Fruit fly (Drosophila melanogaster) whole organism, embryonic: ENCODE data around the gene CG14961.

Experiments used
- BEAF-32 ChIP-seq: fragments of 200-800 bp; sonication (Bioruptor generic); optimal IDR thresholded peaks from 3 replicates; lab custom pipeline; 2017; ENCODE audit warnings: missing biosample characterization, missing genetic modification characterization, mild to moderate bottlenecking, moderate library complexity, missing genetic modification reagents
- CG10147 ChIP-seq: fragments of 200-800 bp; sonication (Bioruptor generic); optimal IDR thresholded peaks from 2 replicates; lab custom pipeline; 2019; ENCODE audit warnings: missing biosample characterization, mild to moderate bottlenecking, missing genetic modification characterization, moderate library complexity
- CG1024 ChIP-seq: fragments of 200-800 bp; sonication (Bioruptor generic); IDR thresholded peaks from 2 replicates; pipeline ENCODE4 v1.3.6; 2022; ENCODE audit warnings: missing biosample characterization, missing genetic modification characterization
- CG10321 ChIP-seq: fragments of 200-800 bp; sonication (Bioruptor generic); IDR thresholded peaks from 2 replicates; pipeline ENCODE4 v1.3.6; 2022; ENCODE audit warnings: missing biosample characterization, missing genetic modification characterization
- CG10366 ChIP-seq: fragments of 200-800 bp; sonication (Bioruptor generic); IDR thresholded peaks from 2 replicates; pipeline ENCODE4 v1.3.6; 2022; ENCODE audit warnings: missing biosample characterization, missing genetic modification characterization
- CG10431 ChIP-seq: fragments of 200-800 bp; sonication (Bioruptor generic); optimal IDR thresholded peaks from 3 replicates; lab custom pipeline; 2018; ENCODE audit warnings: missing biosample characterization, mild to moderate bottlenecking, missing genetic modification characterization
- CG10979 ChIP-seq: fragments of 200-800 bp; sonication (Bioruptor generic); optimal IDR thresholded peaks from 2 replicates; lab custom pipeline; 2018; ENCODE audit warnings: missing biosample characterization, mild to moderate bottlenecking, missing genetic modification characterization, moderate library complexity
- CG11456 ChIP-seq: fragments of 200-800 bp; sonication (Bioruptor generic); IDR thresholded peaks from 3 replicates; pipeline ENCODE4 v1.3.6; 2022; ENCODE audit warnings: missing biosample characterization, missing genetic modification characterization
- CG11723 ChIP-seq: fragments of 200-800 bp; sonication (Bioruptor generic); optimal IDR thresholded peaks from 2 replicates; lab custom pipeline; 2017; ENCODE audit warnings: missing biosample characterization, mild to moderate bottlenecking, missing genetic modification characterization
- CG12391 ChIP-seq: fragments of 200-800 bp; sonication (Bioruptor generic); optimal IDR thresholded peaks from 3 replicates; lab custom pipeline; 2018; ENCODE audit warnings: missing biosample characterization, mild to moderate bottlenecking, missing genetic modification characterization, moderate library complexity
- CG12659 ChIP-seq: fragments of 200-800 bp; sonication (Bioruptor generic); optimal IDR thresholded peaks from 3 replicates; lab custom pipeline; 2017; ENCODE audit warnings: mild to moderate bottlenecking, missing biosample characterization, missing genetic modification reagents, missing genetic modification characterization
- CG13296 ChIP-seq: fragments of 200-800 bp; sonication (Bioruptor generic); optimal IDR thresholded peaks from 3 replicates; lab custom pipeline; 2018; ENCODE audit warnings: missing biosample characterization, mild to moderate bottlenecking, missing genetic modification characterization
- CG14965 ChIP-seq: fragments of 200-800 bp; sonication (Bioruptor generic); optimal IDR thresholded peaks from 2 replicates; lab custom pipeline; 2016; ENCODE audit warnings: missing biosample characterization, missing genetic modification characterization, borderline replicate concordance
- CG15073 ChIP-seq: fragments of 200-800 bp; sonication (Bioruptor generic); optimal IDR thresholded peaks from 2 replicates; lab custom pipeline; 2016; ENCODE audit warnings: missing biosample characterization, missing genetic modification characterization
- CG15514 ChIP-seq: fragments of 200-800 bp; sonication (Bioruptor generic); optimal IDR thresholded peaks from 3 replicates; lab custom pipeline; 2017; ENCODE audit warnings: missing biosample characterization, missing genetic modification characterization, mild to moderate bottlenecking, moderate library complexity, missing genetic modification reagents
- CG17328 ChIP-seq: fragments of 200-800 bp; sonication (Bioruptor generic); IDR thresholded peaks from 2 replicates; pipeline ENCODE4 v1.3.6; 2022; ENCODE audit warnings: missing biosample characterization, missing genetic modification characterization
- CG17568 ChIP-seq: fragments of 200-800 bp; sonication (Bioruptor generic); optimal IDR thresholded peaks from 2 replicates; lab custom pipeline; 2018; ENCODE audit warnings: missing biosample characterization, mild to moderate bottlenecking, missing genetic modification characterization, moderate library complexity
- CG17829 ChIP-seq: fragments of 200-800 bp; optimal IDR thresholded peaks from 2 replicates; lab custom pipeline; 2019; ENCODE audit warnings: missing biosample characterization, mild to moderate bottlenecking, missing genetic modification characterization, moderate library complexity
- CG18619 ChIP-seq: fragments of 200-800 bp; sonication (Bioruptor generic); optimal IDR thresholded peaks from 3 replicates; lab custom pipeline; 2017; ENCODE audit warnings: missing biosample characterization, mild to moderate bottlenecking, missing genetic modification characterization
- CG2120 ChIP-seq: fragments of 200-800 bp; sonication (Bioruptor generic); optimal IDR thresholded peaks from 3 replicates; lab custom pipeline; 2016; ENCODE audit warnings: missing biosample characterization, missing genetic modification characterization
- CG3163 ChIP-seq: fragments of 200-800 bp; sonication (Bioruptor generic); optimal IDR thresholded peaks from 3 replicates; lab custom pipeline; 2016; ENCODE audit warnings: missing biosample characterization, missing genetic modification characterization
- CG34422 ChIP-seq: fragments of 200-800 bp; sonication (Bioruptor generic); IDR thresholded peaks from 3 replicates; pipeline ENCODE4 v1.3.6; 2022; ENCODE audit warnings: missing biosample characterization, missing genetic modification characterization
- CG6272 ChIP-seq: fragments of 200-800 bp; sonication (Bioruptor generic); IDR thresholded peaks from 2 replicates; pipeline ENCODE4 v1.3.6; 2022; ENCODE audit warnings: missing biosample characterization, missing genetic modification characterization
- Dip3 ChIP-seq: fragments of 200-800 bp; sonication (Bioruptor generic); optimal IDR thresholded peaks from 3 replicates; lab custom pipeline; 2016; ENCODE audit warnings: missing biosample characterization, missing genetic modification characterization
- Elba2 ChIP-seq: fragments of 200-800 bp; sonication (Bioruptor generic); optimal IDR thresholded peaks from 3 replicates; lab custom pipeline; 2016; ENCODE audit warnings: missing biosample characterization, missing genetic modification characterization
- Ets97D ChIP-seq: fragments of 200-800 bp; sonication (Bioruptor generic); optimal IDR thresholded peaks from 3 replicates; lab custom pipeline; 2016; ENCODE audit warnings: missing biosample characterization, missing genetic modification characterization
- HLH3B ChIP-seq: fragments of 200-800 bp; sonication (Bioruptor generic); IDR thresholded peaks from 2 replicates; pipeline ENCODE4 v1.3.6; 2022; ENCODE audit warnings: missing biosample characterization, missing genetic modification characterization
- Hr39 ChIP-seq: fragments of >200 bp; optimal IDR thresholded peaks from 2 replicates; lab custom pipeline; 2017
- MESR4 ChIP-seq: fragments of 200-800 bp; sonication (Bioruptor generic); optimal IDR thresholded peaks from 2 replicates; lab custom pipeline; 2018; ENCODE audit warnings: missing biosample characterization, mild to moderate bottlenecking, missing genetic modification characterization, moderate library complexity
- Stat92E ChIP-seq, 3 experiments: fragments of >200 bp in 2 of 3; fragments of 200-800 bp in 1 of 3; sonication (Bioruptor generic) in 1 of 3; optimal IDR thresholded peaks; 2 replicates each; lab custom pipeline; 2017 to 2019; ENCODE audit warnings: missing biosample characterization in 3 of 3, missing genetic modification characterization in 3 of 3, mild to moderate bottlenecking in 1 of 3, moderate library complexity in 1 of 3
- TFAM ChIP-seq: fragments of 200-800 bp; sonication (Bioruptor generic); optimal IDR thresholded peaks from 2 replicates; lab custom pipeline; 2017; ENCODE audit warnings: missing biosample characterization, missing genetic modification characterization, inconsistent platforms
- Taf1 ChIP-seq: fragments of 200-800 bp; sonication (Bioruptor generic); IDR thresholded peaks from 2 replicates; pipeline ENCODE4 v1.3.6; 2022; ENCODE audit warnings: missing biosample characterization, missing genetic modification characterization
- ab ChIP-seq: fragments of 200-800 bp; sonication (Bioruptor generic); optimal IDR thresholded peaks from 2 replicates; lab custom pipeline; 2016; ENCODE audit warnings: missing biosample characterization, missing genetic modification characterization
- ap ChIP-seq: fragments of 200-800 bp; sonication (Bioruptor generic); IDR thresholded peaks from 2 replicates; pipeline ENCODE4 v1.3.6; 2022; ENCODE audit warnings: missing biosample characterization, missing genetic modification characterization
- bbx ChIP-seq: fragments of 200-800 bp; sonication (Bioruptor generic); IDR thresholded peaks from 2 replicates; pipeline ENCODE4 v1.3.6; 2022; ENCODE audit warnings: missing biosample characterization, missing genetic modification characterization; ENCODE audit not compliant: partially characterized antibody
- cg ChIP-seq: fragments of 200-800 bp; sonication (Bioruptor generic); optimal IDR thresholded peaks from 3 replicates; lab custom pipeline; 2019; ENCODE audit warnings: missing biosample characterization, mild to moderate bottlenecking, missing genetic modification characterization, moderate library complexity
- chif ChIP-seq, 2 experiments: fragments of 200-800 bp; sonication (Bioruptor generic); optimal IDR thresholded peaks; 3 replicates each; lab custom pipeline; 2016; ENCODE audit warnings: missing biosample characterization in 2 of 2, missing genetic modification characterization in 2 of 2
- gro ChIP-seq: fragments of 200-800 bp; sonication (Bioruptor generic); optimal IDR thresholded peaks from 2 replicates; lab custom pipeline; 2016; ENCODE audit warnings: missing biosample characterization, missing genetic modification characterization
- hbn ChIP-seq: fragments of 200-800 bp; sonication (Bioruptor generic); IDR thresholded peaks from 2 replicates; pipeline ENCODE4 v1.3.6; 2022; ENCODE audit warnings: missing biosample characterization, missing genetic modification characterization; ENCODE audit not compliant: partially characterized antibody
- insv ChIP-seq, 2 experiments: fragments of 200-800 bp; sonication (Bioruptor generic); optimal IDR thresholded peaks; 3 replicates each; lab custom pipeline; 2016 to 2018; ENCODE audit warnings: missing biosample characterization in 2 of 2, missing genetic modification characterization in 2 of 2
- mirr ChIP-seq: fragments of 200-800 bp; sonication (Bioruptor generic); optimal IDR thresholded peaks from 3 replicates; lab custom pipeline; 2018; ENCODE audit warnings: missing biosample characterization, mild to moderate bottlenecking, missing genetic modification characterization
- nau ChIP-seq: fragments of 200-800 bp; sonication (Bioruptor generic); optimal IDR thresholded peaks from 3 replicates; lab custom pipeline; 2017; ENCODE audit warnings: missing biosample characterization, mild to moderate bottlenecking, missing genetic modification characterization, missing genetic modification reagents
- psq ChIP-seq: fragments of 200-800 bp; sonication (Bioruptor generic); optimal IDR thresholded peaks from 2 replicates; lab custom pipeline; 2017; ENCODE audit warnings: missing biosample characterization, missing genetic modification characterization
- schlank ChIP-seq: fragments of 200-800 bp; sonication (Bioruptor generic); optimal IDR thresholded peaks from 2 replicates; lab custom pipeline; 2018; ENCODE audit warnings: missing biosample characterization, mild to moderate bottlenecking, missing genetic modification characterization
- sens-2 ChIP-seq: fragments of 200-800 bp; sonication (Bioruptor generic); IDR thresholded peaks from 2 replicates; pipeline ENCODE4 v1.3.6; 2022; ENCODE audit warnings: missing biosample characterization, missing genetic modification characterization
- sna ChIP-seq: fragments of 200-800 bp; sonication (Bioruptor generic); IDR thresholded peaks from 2 replicates; pipeline ENCODE4 v1.3.6; 2022; ENCODE audit warnings: missing biosample characterization, missing genetic modification characterization; ENCODE audit not compliant: partially characterized antibody
- so ChIP-seq: fragments of 200-800 bp; sonication (Bioruptor generic); IDR thresholded peaks from 3 replicates; pipeline ENCODE4 v1.3.6; 2022; ENCODE audit warnings: missing biosample characterization, missing genetic modification characterization
- twi ChIP-seq: fragments of 200-800 bp; optimal IDR thresholded peaks from 2 replicates; lab custom pipeline; 2019; ENCODE audit warnings: missing biosample characterization, mild to moderate bottlenecking, missing genetic modification characterization, moderate library complexity
- unpg ChIP-seq: fragments of 200-800 bp; sonication (Bioruptor generic); optimal IDR thresholded peaks from 3 replicates; lab custom pipeline; 2018; ENCODE audit warnings: missing biosample characterization, mild to moderate bottlenecking, missing genetic modification characterization, moderate library complexity
- wdn ChIP-seq: fragments of 200-800 bp; sonication (Bioruptor generic); IDR thresholded peaks from 2 replicates; pipeline ENCODE4 v1.3.6; 2022; ENCODE audit warnings: missing biosample characterization, missing genetic modification characterization

The CG14961 gene

dm6 chr3L:3319223-3319643 lies 10.6 kb upstream of the CG14961 start, which contains the start of the genes PIG-C, CG12016 and Dpm2 (continued):
- TF ChIP-seq Ets97D (GFP tag; lab: Kevin White, UChicago) (peak; percentile 77), CG17568 (GFP tag; lab: Kevin White, UChicago) (no peak), so (GFP tag; lab: Robert Waterston, UW) (no peak), CG15514 (GFP tag; lab: Kevin White, UChicago) (no peak), CG15073 (GFP tag; lab: Kevin White, UChicago) (no peak), CG2120 (GFP tag; lab: Kevin White, UChicago) (peak; percentile 89), BEAF-32 (GFP tag; lab: Kevin White, UChicago) (peak; percentile 100), nau (GFP tag; lab: Kevin White, UChicago) (no peak), psq (peak; percentile 5), CG18619 (GFP tag; lab: Kevin White, UChicago) (peak; percentile 47), unpg (GFP tag; lab: Kevin White, UChicago) (no peak), CG11723 (GFP tag; lab: Kevin White, UChicago) (no peak), CG10431 (GFP tag; lab: Kevin White, UChicago) (no peak), Stat92E (GFP tag; optimal IDR thresholded peaks at IDR 0.05; lab: Kevin White, UChicago) (no peak), chif (GFP tag; optimal IDR thresholded peaks at IDR 0.05; lab: Kevin White, UChicago) (peak; percentile 64 to 68), CG13296 (GFP tag; lab: Kevin White, UChicago) (peak; percentile 47), gro (GFP tag; lab: Kevin White, UChicago) (peak; percentile 83), hbn (GFP tag; lab: Robert Waterston, UW) (peak; percentile 95), bbx (GFP tag; lab: Robert Waterston, UW) (peak; percentile 95), CG12659 (GFP tag; lab: Kevin White, UChicago) (peak; percentile 86), TFAM (GFP tag; lab: Kevin White, UChicago) (no peak), insv (GFP tag; optimal IDR thresholded peaks at IDR 0.05; lab: Kevin White, UChicago) (peak in 1 of 2 experiments; percentile 55), CG10979 (tag; lab: Kevin White, UChicago) (peak; percentile 30), mirr (GFP tag; lab: Kevin White, UChicago) (peak; percentile 45), CG17328 (GFP tag; lab: Robert Waterston, UW) (0 out of 2 replicates have a peak, but pooled peaks have one; percentile 28), CG1024 (GFP tag; lab: Robert Waterston, UW) (0 out of 2 replicates have a peak, but pooled peaks have one; percentile 33), HLH3B (GFP tag; lab: Robert Waterston, UW) (peak; percentile 58; the same call in 1 of the 2 replicates), CG6272 (peak; percentile 67; the same call in 1 of the 2 replicates), MESR4 (no peak), ap (GFP tag; lab: Robert Waterston, UW) (no peak), wdn (peak; percentile 52; the same call in 1 of the 2 replicates), twi (peak; percentile 60), CG14965 (GFP tag; lab: Kevin White, UChicago) (no peak), cg (GFP tag; lab: Kevin White, UChicago) (no peak), Hr39 (lab: Kevin White, UChicago) (no peak), CG10321 (GFP tag; lab: Robert Waterston, UW) (no peak), sens-2 (GFP tag; lab: Robert Waterston, UW) (0 out of 2 replicates have a peak, but pooled peaks have one; percentile 11), Elba2 (peak; percentile 58), CG10366 (GFP tag; lab: Robert Waterston, UW) (peak; percentile 24; the same call in 1 of the 2 replicates), CG12391 (peak; percentile 84), schlank (tag; lab: Kevin White, UChicago) (peak; percentile 17), CG34422 (GFP tag; lab: Robert Waterston, UW) (peak; percentile 59; the same call in 1 of the 3 replicates), CG10147 (GFP tag; lab: Kevin White, UChicago) (peak; percentile 58), CG17829 (tag; lab: Kevin White, UChicago) (peak; percentile 73), Dip3 (GFP tag; lab: Kevin White, UChicago) (peak; percentile 48), ab (GFP tag; lab: Kevin White, UChicago) (peak; percentile 49), CG11456 (peak; percentile 76; the same call in 2 of the 3 replicates), sna (GFP tag; lab: Robert Waterston, UW) (peak; percentile 97), Taf1 (GFP tag; lab: Robert Waterston, UW) (no peak), CG3163 (GFP tag; lab: Kevin White, UChicago) (peak; percentile 51)
